Worm (Caenorhabditis elegans): Measurements from ENCODE around the gene mec-3.

Gene mec-3

ce11 chrIV:10503750-10504232 lies 42.1 kb upstream of the mec-3 start (continued):
- TF ChIP-seq dmd-4 (tag; optimal IDR thresholded peaks at IDR 0.05; ENCODE audit: borderline replicate concordance) (peak; percentile 46), ceh-45 (GFP tag; IDR thresholded peaks at IDR 0.05) (no peak), fax-1 (tag; optimal IDR thresholded peaks at IDR 0.05) (peak; percentile 82), tbx-2 (tag; optimal IDR thresholded peaks at IDR 0.05) (peak; percentile 58), nfya-1 (tag; optimal IDR thresholded peaks at IDR 0.05) (peak; percentile 53), hlh-8 (tag; optimal IDR thresholded peaks at IDR 0.05) (peak; percentile 29), che-1 (tag; optimal IDR thresholded peaks at IDR 0.05) (peak; percentile 19), ref-2 (tag; optimal IDR thresholded peaks at IDR 0.05) (peak; percentile 29), C08G9.2 (tag; optimal IDR thresholded peaks at IDR 0.05) (peak; percentile 29), unc-3 (GFP tag; conservative IDR thresholded peaks at IDR 0.05) (no peak), unc-3 (tag; optimal IDR thresholded peaks at IDR 0.05) (no peak), eyg-1 (tag; optimal IDR thresholded peaks at IDR 0.05) (no peak), ceh-24 (tag; optimal IDR thresholded peaks at IDR 0.05) (no peak), elt-2 (tag; optimal IDR thresholded peaks at IDR 0.05) (no peak), sdc-2 (tag; optimal IDR thresholded peaks at IDR 0.05) (peak; percentile 36), F13H6.1 (tag; optimal IDR thresholded peaks at IDR 0.05) (peak; percentile 4), ceh-14 (tag; optimal IDR thresholded peaks at IDR 0.05) (peak; percentile 83), zip-5 (tag; optimal IDR thresholded peaks at IDR 0.05) (no peak), pha-4 (tag; optimal IDR thresholded peaks at IDR 0.05) (no peak), ceh-22 (tag; optimal IDR thresholded peaks at IDR 0.05) (no peak), ets-4 (tag; optimal IDR thresholded peaks at IDR 0.05) (peak; percentile 6), gmeb-2 (tag; optimal IDR thresholded peaks at IDR 0.05) (no peak), ceh-48 (tag; optimal IDR thresholded peaks at IDR 0.05) (peak; percentile 70), Y22D7AL.16 (tag; optimal IDR thresholded peaks at IDR 0.05) (peak; percentile 50), unc-86 (tag; optimal IDR thresholded peaks at IDR 0.05) (no peak), ceh-34 (tag; optimal IDR thresholded peaks at IDR 0.05) (peak; percentile 81), K09A11.1 (tag; optimal IDR thresholded peaks at IDR 0.05; ENCODE audit: insufficient read depth) (peak; percentile 30), hlh-15 (tag; optimal IDR thresholded peaks at IDR 0.05) (no peak), fkh-6 (tag; optimal IDR thresholded peaks at IDR 0.05) (no peak), mec-3 (tag; optimal IDR thresholded peaks at IDR 0.05; ENCODE audit: borderline replicate concordance) (peak; percentile 65), ceh-30 (tag; optimal IDR thresholded peaks at IDR 0.05) (no peak), madf-2 (tag; optimal IDR thresholded peaks at IDR 0.05) (no peak)

ce11 chrIV:10502345-10502744 lies 40.7 kb upstream of the mec-3 start:
- TF ChIP-seq pqm-1 (tag; optimal IDR thresholded peaks at IDR 0.05) (peak; percentile 21), hlh-13 (GFP tag; optimal IDR thresholded peaks at IDR 0.05) (no peak), elt-4 (tag; optimal IDR thresholded peaks at IDR 0.05) (no peak), ceh-31 (tag; optimal IDR thresholded peaks at IDR 0.05) (no peak), ama-1 (optimal IDR thresholded peaks at IDR 0.05) (no peak), unc-42 (tag; optimal IDR thresholded peaks at IDR 0.05) (peak; percentile 3), nfya-1 (tag; optimal IDR thresholded peaks at IDR 0.05) (peak; percentile 5), nhr-232 (tag; optimal IDR thresholded peaks at IDR 0.05) (no peak), ref-2 (tag; optimal IDR thresholded peaks at IDR 0.05) (no peak), pax-1 (tag; optimal IDR thresholded peaks at IDR 0.05) (no peak), elt-2 (tag; optimal IDR thresholded peaks at IDR 0.05) (peak; percentile 39), ceh-14 (tag; optimal IDR thresholded peaks at IDR 0.05) (no peak), sox-4 (tag; optimal IDR thresholded peaks at IDR 0.05) (no peak), fkh-10 (GFP tag; optimal IDR thresholded peaks at IDR 0.05) (no peak), gmeb-2 (tag; optimal IDR thresholded peaks at IDR 0.05) (no peak), npax-4 (tag; optimal IDR thresholded peaks at IDR 0.05) (no peak), hlh-15 (tag; optimal IDR thresholded peaks at IDR 0.05) (no peak), Y22D7AL.16 (tag; optimal IDR thresholded peaks at IDR 0.05) (no peak), ceh-48 (tag; optimal IDR thresholded peaks at IDR 0.05) (no peak)

Measured in whole organism, late embryonic.